Fruit fly (Drosophila melanogaster): ENCODE results near the gene hec.
A peak's percentile ranks its signal among the peaks of the same experiment; 100 is the strongest.

Gene hec

dm6 chrX:12937825-12938520, 19.3 kb downstream of the hec start (continued):
- TF ChIP-seq Pdp1 (GFP tag; optimal IDR thresholded peaks at IDR 0.05) (no peak), sqz (GFP tag; optimal IDR thresholded peaks at IDR 0.05) (peak; percentile 39), Med (GFP tag) (no peak), org-1 (GFP tag; optimal IDR thresholded peaks at IDR 0.05) (peak; percentile 6), danr (GFP tag; IDR thresholded peaks at IDR 0.05) (no peak), schlank (tag; optimal IDR thresholded peaks at IDR 0.05) (no peak), wek (GFP tag; optimal IDR thresholded peaks at IDR 0.05) (no peak), sna (GFP tag; IDR thresholded peaks at IDR 0.05; ENCODE audit: partially characterized antibody) (no peak), jing (GFP tag; optimal IDR thresholded peaks at IDR 0.05) (no peak), gro (GFP tag; optimal IDR thresholded peaks at IDR 0.05) (no peak), CG10462 (GFP tag; optimal IDR thresholded peaks at IDR 0.05) (no peak), CG4730 (GFP tag; IDR thresholded peaks at IDR 0.05) (no peak), Oaz (GFP tag; IDR thresholded peaks at IDR 0.05) (no peak), twi (tag; optimal IDR thresholded peaks at IDR 0.05) (no peak), Stat92E (GFP tag; optimal IDR thresholded peaks at IDR 0.05) (no peak), ttk (GFP tag; IDR thresholded peaks at IDR 0.05) (no peak), CG15011 (GFP tag; optimal IDR thresholded peaks at IDR 0.05) (peak; percentile 0), vnd (GFP tag; IDR thresholded peaks at IDR 0.05; ENCODE audit: partially characterized antibody) (no peak), caup (GFP tag; optimal IDR thresholded peaks at IDR 0.05; ENCODE audit: severe bottlenecking) (peak; percentile 24), lab (GFP tag; optimal IDR thresholded peaks at IDR 0.05) (peak; percentile 67), Myb (GFP tag; optimal IDR thresholded peaks at IDR 0.05) (no peak), CG5953 (GFP tag; IDR thresholded peaks at IDR 0.05) (no peak), H2.0 (GFP tag; IDR thresholded peaks at IDR 0.05) (no peak), CG11398 (GFP tag; optimal IDR thresholded peaks at IDR 0.05) (no peak), Sox102F (GFP tag; optimal IDR thresholded peaks at IDR 0.05) (peak; percentile 56), CG2712 (tag; optimal IDR thresholded peaks at IDR 0.05) (peak; percentile 57), B-H2 (GFP tag; optimal IDR thresholded peaks at IDR 0.05) (no peak), CG17385 (GFP tag; optimal IDR thresholded peaks at IDR 0.05) (peak; percentile 17), Fer2 (tag; optimal IDR thresholded peaks at IDR 0.05) (no peak), ftz-f1 (GFP tag; optimal IDR thresholded peaks at IDR 0.05) (no peak), CG13894 (tag; optimal IDR thresholded peaks at IDR 0.05) (peak; percentile 24), sug (tag; optimal IDR thresholded peaks at IDR 0.05) (peak; percentile 12), fd102C (GFP tag; optimal IDR thresholded peaks at IDR 0.05) (no peak), btn (GFP tag; optimal IDR thresholded peaks at IDR 0.05) (no peak), HLH4C (GFP tag; IDR thresholded peaks at IDR 0.05; ENCODE audit: partially characterized antibody) (no peak), amos (GFP tag; IDR thresholded peaks at IDR 0.05; ENCODE audit: partially characterized antibody) (no peak), peb (GFP tag; IDR thresholded peaks at IDR 0.05) (no peak), CG10543 (GFP tag; optimal IDR thresholded peaks at IDR 0.05) (no peak), CG7928 (GFP tag; optimal IDR thresholded peaks at IDR 0.05) (no peak), Adf1 (GFP tag; IDR thresholded peaks at IDR 0.05) (no peak), Atf3 (GFP tag; optimal IDR thresholded peaks at IDR 0.05) (no peak), CG9609 (GFP tag; optimal IDR thresholded peaks at IDR 0.05) (no peak), da (GFP tag; optimal IDR thresholded peaks at IDR 0.05) (no peak), HHEX (GFP tag; optimal IDR thresholded peaks at IDR 0.05) (peak; percentile 31), CG7839 (tag; optimal IDR thresholded peaks at IDR 0.05) (peak; percentile 73), CG11695 (GFP tag; IDR thresholded peaks at IDR 0.05) (0 out of 3 replicates have a peak, but pooled peaks have one; percentile 19), CG7786 (GFP tag; optimal IDR thresholded peaks at IDR 0.05) (no peak), CG3995 (GFP tag; optimal IDR thresholded peaks at IDR 0.05) (no peak), CG8924 (tag; optimal IDR thresholded peaks at IDR 0.05) (peak; percentile 59)

Data from whole organism, embryonic.